Worm (Caenorhabditis elegans): Measurements from ENCODE around the gene C45G9.5.

C45G9.5 gene

DNA sequence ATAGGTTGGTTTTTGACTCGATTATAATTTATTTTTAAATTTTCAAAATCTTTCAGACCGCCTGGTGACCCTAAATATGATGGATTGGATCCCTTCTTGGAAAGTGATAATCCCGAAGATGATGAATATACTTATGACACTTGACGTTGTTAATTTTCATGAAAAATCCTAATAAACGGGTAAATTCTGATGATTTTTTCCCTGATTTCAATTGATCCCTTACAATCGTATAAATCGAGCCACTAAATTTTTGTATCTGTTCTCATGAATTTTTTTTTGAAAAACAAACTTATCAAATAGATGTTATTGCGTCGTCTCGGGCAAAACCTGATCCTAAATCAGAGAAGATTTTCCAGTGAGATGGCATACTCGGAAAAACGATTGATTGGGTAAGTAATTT lies 25.0 kb upstream of the C45G9.5 start, which contains the start of gene R144.13:
Gene R144.13 (plus strand): TSS at position 301 of the 400 bp plus-strand sequence.
- TF ChIP-seq npax-4 (tag; optimal IDR thresholded peaks at IDR 0.05): no peak
- no peak for TF ChIP-seq ceh-2 (tag; optimal IDR thresholded peaks at IDR 0.05)
- TF ChIP-seq ceh-30 (tag; optimal IDR thresholded peaks at IDR 0.05): no peak
- no peak for TF ChIP-seq nfya-1 (tag; optimal IDR thresholded peaks at IDR 0.05)
- no peak for TF ChIP-seq hlh-15 (tag; optimal IDR thresholded peaks at IDR 0.05)
- no peak for TF ChIP-seq che-1 (tag; optimal IDR thresholded peaks at IDR 0.05)
- no peak for TF ChIP-seq ref-2 (tag; optimal IDR thresholded peaks at IDR 0.05)
- no peak for TF ChIP-seq F13H6.1 (tag; optimal IDR thresholded peaks at IDR 0.05)
- no peak for TF ChIP-seq ceh-45 (GFP tag; IDR thresholded peaks at IDR 0.05)
- TF ChIP-seq ceh-31 (tag; optimal IDR thresholded peaks at IDR 0.05): no peak
- no peak for TF ChIP-seq dve-1 (tag; optimal IDR thresholded peaks at IDR 0.05)
- TF ChIP-seq hlh-6 (tag; optimal IDR thresholded peaks at IDR 0.05): no peak
- TF ChIP-seq ceh-9 (tag; optimal IDR thresholded peaks at IDR 0.05): no peak
- TF ChIP-seq C38D4.7 (GFP tag; optimal IDR thresholded peaks at IDR 0.05): no peak
- TF ChIP-seq syd-9 (tag; optimal IDR thresholded peaks at IDR 0.05): no peak
- TF ChIP-seq elt-4 (tag; optimal IDR thresholded peaks at IDR 0.05): no peak
- no peak for TF ChIP-seq mec-3 (tag; optimal IDR thresholded peaks at IDR 0.05; ENCODE audit: borderline replicate concordance)

DNA sequence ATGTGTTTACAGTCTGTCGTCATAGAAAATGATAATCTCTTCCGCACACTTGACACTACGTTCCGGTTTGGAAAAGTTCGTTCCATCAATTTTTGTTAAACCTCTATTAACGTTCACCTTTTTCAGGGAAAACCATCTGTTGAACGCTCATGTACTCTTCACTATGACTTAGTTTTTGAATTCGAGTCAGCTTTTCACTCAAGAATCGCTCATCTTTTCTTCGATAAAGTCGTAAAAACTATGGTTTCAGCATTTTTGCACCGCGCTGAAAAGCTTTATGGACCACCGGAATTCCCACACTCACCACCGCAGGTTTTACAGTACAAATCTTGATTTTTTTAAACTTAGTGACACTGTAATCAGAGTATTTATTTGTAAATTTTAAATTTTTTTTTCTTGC lies 24.3 kb upstream of the C45G9.5 start:
- TF ChIP-seq hlh-15 (tag; optimal IDR thresholded peaks at IDR 0.05) (no peak), elt-2 (tag; optimal IDR thresholded peaks at IDR 0.05) (no peak)

DNA sequence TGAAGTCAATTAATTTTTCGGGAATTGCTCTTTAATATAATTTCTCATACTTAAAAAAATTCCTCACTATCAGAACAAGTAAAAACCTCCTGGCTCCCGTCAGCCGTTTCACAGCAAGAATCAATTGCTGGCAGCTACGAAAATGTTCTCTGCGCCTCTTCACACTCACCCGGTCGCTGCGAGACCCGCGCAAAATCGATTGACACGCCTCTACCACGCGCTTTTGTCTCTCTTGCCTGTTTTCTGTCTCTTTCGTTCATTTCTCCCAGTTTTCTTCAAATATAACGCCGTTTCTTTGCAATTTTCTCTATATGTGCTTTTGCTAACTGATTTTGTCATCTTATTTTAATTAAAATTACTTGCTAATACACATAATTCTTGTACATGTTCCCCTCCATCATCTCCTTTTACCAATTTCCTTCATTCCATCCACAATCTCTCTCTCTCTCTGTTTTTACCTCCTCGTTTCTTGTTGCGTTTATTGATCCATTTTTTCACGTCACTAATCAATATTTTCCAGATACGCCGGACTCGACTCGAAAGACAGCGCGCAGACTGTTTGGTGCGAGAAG lies 23.4 kb upstream of the C45G9.5 start, which contains the start of gene pcf-11:
Gene pcf-11 (plus strand): TSS at position 522 of the 572 bp plus-strand sequence.
- peak; percentile 53 for TF ChIP-seq ceh-31 (tag; optimal IDR thresholded peaks at IDR 0.05)
- no peak for TF ChIP-seq ztf-16 (tag; optimal IDR thresholded peaks at IDR 0.05)
- TF ChIP-seq unc-55 (GFP tag; optimal IDR thresholded peaks at IDR 0.05): peak; percentile 70
- TF ChIP-seq ets-4 (tag; optimal IDR thresholded peaks at IDR 0.05): peak; percentile 43
- no peak for TF ChIP-seq sox-4 (tag; optimal IDR thresholded peaks at IDR 0.05)
- TF ChIP-seq unc-42 (tag; optimal IDR thresholded peaks at IDR 0.05): peak; percentile 27
- peak; percentile 68 for TF ChIP-seq nfya-1 (tag; optimal IDR thresholded peaks at IDR 0.05)
- TF ChIP-seq fkh-6 (tag; optimal IDR thresholded peaks at IDR 0.05): no peak
- TF ChIP-seq rnt-1 (tag; optimal IDR thresholded peaks at IDR 0.05): peak; percentile 35
- TF ChIP-seq hlh-8 (tag; optimal IDR thresholded peaks at IDR 0.05): no peak
- TF ChIP-seq ceh-2 (tag; optimal IDR thresholded peaks at IDR 0.05): peak; percentile 18
- no peak for TF ChIP-seq ceh-30 (tag; optimal IDR thresholded peaks at IDR 0.05)
- TF ChIP-seq gmeb-2 (tag; optimal IDR thresholded peaks at IDR 0.05): no peak
- TF ChIP-seq ceh-48 (tag; optimal IDR thresholded peaks at IDR 0.05): peak; percentile 83
- TF ChIP-seq hlh-30 (tag; optimal IDR thresholded peaks at IDR 0.05; ENCODE audit: insufficient read depth): peak; percentile 88
- peak; percentile 14 for TF ChIP-seq pros-1 (tag; optimal IDR thresholded peaks at IDR 0.05)
- no peak for TF ChIP-seq elt-4 (tag; optimal IDR thresholded peaks at IDR 0.05)
- peak; percentile 7 for TF ChIP-seq unc-86 (tag; optimal IDR thresholded peaks at IDR 0.05)
- TF ChIP-seq ref-2 (tag; optimal IDR thresholded peaks at IDR 0.05): peak; percentile 63
- peak; percentile 17 for TF ChIP-seq tbx-2 (tag; optimal IDR thresholded peaks at IDR 0.05)

DNA sequence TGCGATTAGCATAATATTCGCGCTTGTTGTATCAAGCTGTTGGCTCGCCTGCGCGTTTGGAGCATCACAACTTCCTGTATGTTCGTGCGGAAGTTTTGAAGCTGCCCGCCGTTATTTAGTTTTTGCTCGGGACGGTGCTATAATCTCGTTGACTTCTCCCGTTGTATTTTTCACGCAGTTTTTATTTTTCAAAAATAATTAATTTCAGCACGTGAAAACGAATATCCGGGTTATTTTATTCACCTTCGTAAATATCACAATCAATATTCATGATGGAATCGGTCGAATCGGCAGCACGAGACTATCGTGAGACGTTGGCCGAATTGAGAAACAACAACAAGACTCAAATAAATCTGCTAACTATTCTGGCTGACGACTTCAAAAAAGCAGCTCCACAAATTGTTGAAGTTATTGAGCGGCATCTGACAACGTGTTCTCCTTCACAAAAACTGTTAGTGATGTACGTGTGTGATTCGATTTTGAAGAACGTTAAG lies 22.7 kb upstream of the C45G9.5 start:
- TF ChIP-seq K09A11.1 (tag; optimal IDR thresholded peaks at IDR 0.05; ENCODE audit: insufficient read depth) (no peak), ama-1 (optimal IDR thresholded peaks at IDR 0.05) (peak; percentile 34)

- TF ChIP-seq F13H6.1 (tag; optimal IDR thresholded peaks at IDR 0.05) (no peak), ceh-14 (tag; optimal IDR thresholded peaks at IDR 0.05) (no peak), tbx-7 (tag; optimal IDR thresholded peaks at IDR 0.05) (no peak), elt-4 (tag; optimal IDR thresholded peaks at IDR 0.05) (no peak), tbx-2 (tag; optimal IDR thresholded peaks at IDR 0.05) (no peak), ttx-3 (tag; optimal IDR thresholded peaks at IDR 0.05) (no peak), nfya-1 (tag; optimal IDR thresholded peaks at IDR 0.05) (no peak), K02D7.2 (tag; optimal IDR thresholded peaks at IDR 0.05) (no peak), ref-2 (tag; optimal IDR thresholded peaks at IDR 0.05) (no peak), ceh-18 (tag; optimal IDR thresholded peaks at IDR 0.05) (no peak), ama-1 (optimal IDR thresholded peaks at IDR 0.05) (no peak), nhr-232 (tag; optimal IDR thresholded peaks at IDR 0.05) (no peak), dmd-4 (tag; optimal IDR thresholded peaks at IDR 0.05; ENCODE audit: borderline replicate concordance) (no peak), odd-2 (tag; optimal IDR thresholded peaks at IDR 0.05) (no peak), ceh-9 (tag; optimal IDR thresholded peaks at IDR 0.05) (no peak), pag-3 (tag; optimal IDR thresholded peaks at IDR 0.05; ENCODE audit: borderline replicate concordance) (no peak), K09A11.1 (tag; optimal IDR thresholded peaks at IDR 0.05; ENCODE audit: insufficient read depth) (no peak)
Measured at ce11 chrIII:5026366-5026765, 21.6 kb upstream of the C45G9.5 start.
